Fruit fly (Drosophila melanogaster) whole organism, embryonic: ENCODE data around the gene Herc4.

Source experiments
- CG1024 ChIP-seq: fragments of 200-800 bp; sonication (Bioruptor generic); IDR thresholded peaks from 2 replicates; pipeline ENCODE4 v1.3.6; 2022; ENCODE audit warnings: missing biosample characterization, missing genetic modification characterization
- CG10654 ChIP-seq: fragments of 200-800 bp; sonication (Bioruptor generic); optimal IDR thresholded peaks from 2 replicates; lab custom pipeline; 2016; ENCODE audit warnings: missing biosample characterization, missing genetic modification characterization
- CG10959 ChIP-seq: fragments of 200-800 bp; sonication (Bioruptor generic); IDR thresholded peaks from 2 replicates; pipeline ENCODE4 v1.3.6; 2022; ENCODE audit warnings: missing biosample characterization, missing genetic modification characterization
- CG11723 ChIP-seq: fragments of 200-800 bp; sonication (Bioruptor generic); optimal IDR thresholded peaks from 2 replicates; lab custom pipeline; 2017; ENCODE audit warnings: missing biosample characterization, mild to moderate bottlenecking, missing genetic modification characterization
- CG15601 ChIP-seq: fragments of 200-800 bp; sonication (Bioruptor generic); optimal IDR thresholded peaks from 3 replicates; lab custom pipeline; 2019; ENCODE audit warnings: missing biosample characterization, mild to moderate bottlenecking, missing genetic modification characterization, moderate library complexity
- CG17328 ChIP-seq: fragments of 200-800 bp; sonication (Bioruptor generic); IDR thresholded peaks from 2 replicates; pipeline ENCODE4 v1.3.6; 2022; ENCODE audit warnings: missing biosample characterization, missing genetic modification characterization
- CG17359 ChIP-seq: fragments of 200-800 bp; sonication (Bioruptor generic); optimal IDR thresholded peaks from 3 replicates; lab custom pipeline; 2018; ENCODE audit warnings: missing biosample characterization, mild to moderate bottlenecking, missing genetic modification characterization, moderate library complexity
- CG17385 ChIP-seq: fragments of 200-800 bp; sonication (Bioruptor generic); optimal IDR thresholded peaks from 3 replicates; lab custom pipeline; 2018; ENCODE audit warnings: missing biosample characterization, mild to moderate bottlenecking, missing genetic modification characterization
- CG17802 ChIP-seq: fragments of 200-800 bp; sonication (Bioruptor generic); optimal IDR thresholded peaks from 2 replicates; lab custom pipeline; 2018; ENCODE audit warnings: missing biosample characterization, mild to moderate bottlenecking, missing genetic modification characterization, moderate library complexity
- CG18262 ChIP-seq: fragments of 200-800 bp; optimal IDR thresholded peaks from 3 replicates; lab custom pipeline; 2019; ENCODE audit warnings: missing biosample characterization, mild to moderate bottlenecking, missing genetic modification characterization, moderate library complexity
- CG18764 ChIP-seq: fragments of 200-800 bp; sonication (Bioruptor generic); optimal IDR thresholded peaks from 3 replicates; lab custom pipeline; 2016; ENCODE audit warnings: missing biosample characterization, missing genetic modification characterization
- CG2712 ChIP-seq: fragments of 200-800 bp; optimal IDR thresholded peaks from 3 replicates; lab custom pipeline; 2019; ENCODE audit warnings: missing biosample characterization, mild to moderate bottlenecking, missing genetic modification characterization, moderate library complexity
- CG31441 ChIP-seq: fragments of 200-800 bp; sonication (Bioruptor generic); IDR thresholded peaks from 2 replicates; pipeline ENCODE4 v1.3.6; 2022; ENCODE audit warnings: missing biosample characterization, missing genetic modification characterization
- CG3726 ChIP-seq: fragments of 200-800 bp; sonication (Bioruptor generic); IDR thresholded peaks from 3 replicates; pipeline ENCODE4, ENCODE4 v1.3.6; 2022; ENCODE audit warnings: missing biosample characterization, missing genetic modification characterization
- CG4424 ChIP-seq: fragments of 200-800 bp; sonication (Bioruptor generic); optimal IDR thresholded peaks from 3 replicates; lab custom pipeline; 2016; ENCODE audit warnings: missing biosample characterization, missing genetic modification characterization
- CG6791 ChIP-seq: fragments of 200-800 bp; sonication (Bioruptor generic); IDR thresholded peaks from 3 replicates; pipeline ENCODE4 v1.3.6; 2022; ENCODE audit warnings: missing biosample characterization, missing genetic modification characterization; ENCODE audit not compliant: partially characterized antibody
- CG6813 ChIP-seq: fragments of 200-800 bp; sonication (Bioruptor generic); optimal IDR thresholded peaks from 2 replicates; lab custom pipeline; 2017; ENCODE audit warnings: missing biosample characterization, missing genetic modification characterization, mild to moderate bottlenecking, moderate library complexity, missing genetic modification reagents
- CG7372 ChIP-seq: fragments of 200-800 bp; sonication (Bioruptor generic); IDR thresholded peaks from 2 replicates; pipeline ENCODE4 v1.3.6; 2022; ENCODE audit warnings: missing biosample characterization, missing genetic modification characterization
- CG7786 ChIP-seq: fragments of 200-800 bp; sonication (Bioruptor generic); optimal IDR thresholded peaks from 2 replicates; lab custom pipeline; 2016; ENCODE audit warnings: missing biosample characterization, missing genetic modification characterization
- CG7839 ChIP-seq: fragments of 200-800 bp; sonication (Bioruptor generic); optimal IDR thresholded peaks from 3 replicates; lab custom pipeline; 2018; ENCODE audit warnings: missing biosample characterization, mild to moderate bottlenecking, missing genetic modification characterization, moderate library complexity
- CG7928 ChIP-seq: fragments of 200-800 bp; sonication (Bioruptor generic); optimal IDR thresholded peaks from 2 replicates; lab custom pipeline; 2017; ENCODE audit warnings: missing biosample characterization, mild to moderate bottlenecking, missing genetic modification characterization
- CG9215 ChIP-seq: fragments of 200-800 bp; sonication (Bioruptor generic); IDR thresholded peaks from 2 replicates; pipeline ENCODE4 v1.3.6; 2022; ENCODE audit warnings: missing biosample characterization, missing genetic modification characterization
- Doc3 ChIP-seq: fragments of 200-800 bp; sonication (Bioruptor generic); IDR thresholded peaks from 3 replicates; pipeline ENCODE4 v1.3.6; 2022; ENCODE audit warnings: missing biosample characterization, missing genetic modification characterization; ENCODE audit not compliant: partially characterized antibody
- Hsf ChIP-seq: fragments of 200-800 bp; sonication (Bioruptor generic); optimal IDR thresholded peaks from 3 replicates; lab custom pipeline; 2016; ENCODE audit warnings: missing biosample characterization, missing genetic modification characterization
- NFAT ChIP-seq: fragments of 200-800 bp; sonication (Bioruptor generic); IDR thresholded peaks from 2 replicates; pipeline ENCODE4 v1.3.6; 2022; ENCODE audit warnings: missing biosample characterization, missing genetic modification characterization
- Six4 ChIP-seq: fragments of 200-800 bp; sonication (Bioruptor generic); optimal IDR thresholded peaks from 2 replicates; lab custom pipeline; 2016; ENCODE audit warnings: missing biosample characterization, missing genetic modification characterization
- Ssrp ChIP-seq: fragments of 200-800 bp; sonication (Bioruptor generic); optimal IDR thresholded peaks from 2 replicates; lab custom pipeline; 2018; ENCODE audit warnings: missing biosample characterization, mild to moderate bottlenecking, missing genetic modification characterization, moderate library complexity
- ap ChIP-seq: fragments of 200-800 bp; sonication (Bioruptor generic); IDR thresholded peaks from 2 replicates; pipeline ENCODE4 v1.3.6; 2022; ENCODE audit warnings: missing biosample characterization, missing genetic modification characterization
- br ChIP-seq: fragments of >200 bp; optimal IDR thresholded peaks from 2 replicates; lab custom pipeline; 2017
- cad ChIP-seq: fragments of >200 bp; optimal IDR thresholded peaks from 2 replicates; lab custom pipeline; 2017; ENCODE audit warnings: missing biosample characterization, missing genetic modification characterization
- cato ChIP-seq: fragments of 200-800 bp; sonication (Bioruptor generic); optimal IDR thresholded peaks from 2 replicates; lab custom pipeline; 2016; ENCODE audit warnings: missing biosample characterization, missing genetic modification characterization, borderline replicate concordance
- cg ChIP-seq: fragments of 200-800 bp; sonication (Bioruptor generic); optimal IDR thresholded peaks from 3 replicates; lab custom pipeline; 2019; ENCODE audit warnings: missing biosample characterization, mild to moderate bottlenecking, missing genetic modification characterization, moderate library complexity
- dmrt99B ChIP-seq: fragments of 200-800 bp; sonication (Bioruptor generic); optimal IDR thresholded peaks from 2 replicates; lab custom pipeline; 2018; ENCODE audit warnings: missing biosample characterization, mild to moderate bottlenecking, missing genetic modification characterization, moderate library complexity
- dpn ChIP-seq, 2 experiments: fragments of 200-800 bp; sonication (Bioruptor generic); optimal IDR thresholded peaks; 3 replicates each; lab custom pipeline; 2016; ENCODE audit warnings: missing biosample characterization in 2 of 2, missing genetic modification characterization in 2 of 2
- ewg ChIP-seq: fragments of 200-800 bp; sonication (Bioruptor generic); optimal IDR thresholded peaks from 3 replicates; lab custom pipeline; 2017; ENCODE audit warnings: mild to moderate bottlenecking, missing biosample characterization, missing genetic modification reagents, missing genetic modification characterization
- fd64A ChIP-seq: fragments of 200-800 bp; sonication (Bioruptor generic); optimal IDR thresholded peaks from 3 replicates; lab custom pipeline; 2018; ENCODE audit warnings: missing biosample characterization, mild to moderate bottlenecking, missing genetic modification characterization
- gfzf ChIP-seq: fragments of 200-800 bp; sonication (Bioruptor generic); optimal IDR thresholded peaks from 2 replicates; lab custom pipeline; 2016; ENCODE audit warnings: missing biosample characterization, mild to moderate bottlenecking, missing genetic modification characterization, moderate library complexity
- ind ChIP-seq: fragments of 200-800 bp; sonication (Bioruptor generic); optimal IDR thresholded peaks from 3 replicates; lab custom pipeline; 2016; ENCODE audit warnings: missing biosample characterization, missing genetic modification characterization
- org-1 ChIP-seq: fragments of 200-800 bp; sonication (Bioruptor generic); optimal IDR thresholded peaks from 2 replicates; lab custom pipeline; 2017; ENCODE audit warnings: missing biosample characterization, missing genetic modification characterization
- otp ChIP-seq: fragments of 200-800 bp; sonication (Bioruptor generic); IDR thresholded peaks from 3 replicates; pipeline ENCODE4, ENCODE4 v1.3.6; 2022; ENCODE audit warnings: missing biosample characterization, missing genetic modification characterization
- peb ChIP-seq: fragments of 200-800 bp; sonication (Bioruptor generic); IDR thresholded peaks from 2 replicates; pipeline ENCODE4 v1.3.6; 2022; ENCODE audit warnings: missing biosample characterization, missing genetic modification characterization
- pho ChIP-seq: fragments of 200-800 bp; sonication (Bioruptor generic); optimal IDR thresholded peaks from 2 replicates; lab custom pipeline; 2016; ENCODE audit warnings: missing biosample characterization, missing genetic modification characterization
- pzg ChIP-seq: fragments of 200-800 bp; sonication (Bioruptor generic); optimal IDR thresholded peaks from 3 replicates; lab custom pipeline; 2018; ENCODE audit warnings: missing biosample characterization, mild to moderate bottlenecking, missing genetic modification characterization, moderate library complexity
- slbo ChIP-seq: fragments of 200-800 bp; sonication (Bioruptor generic); IDR thresholded peaks from 2 replicates; pipeline ENCODE4 v1.3.6; 2022; ENCODE audit warnings: missing biosample characterization, missing genetic modification characterization
- slp2 ChIP-seq: fragments of 200-800 bp; sonication (Bioruptor generic); optimal IDR thresholded peaks from 2 replicates; lab custom pipeline; 2016; ENCODE audit warnings: missing biosample characterization, missing genetic modification characterization
- stc ChIP-seq: fragments of 200-800 bp; sonication (Bioruptor generic); IDR thresholded peaks from 2 replicates; pipeline ENCODE4 v1.3.6; 2022; ENCODE audit warnings: missing biosample characterization, missing genetic modification characterization
- tio ChIP-seq: fragments of 200-800 bp; sonication (Bioruptor generic); optimal IDR thresholded peaks from 2 replicates; lab custom pipeline; 2017; ENCODE audit warnings: missing biosample characterization, missing genetic modification characterization, inconsistent platforms
- tll ChIP-seq, 2 experiments: fragments of 200-800 bp in 1 of 2; fragments of >200 bp in 1 of 2; sonication (Bioruptor generic) in 1 of 2; optimal IDR thresholded peaks; 2 replicates each; lab custom pipeline; 2017 to 2019; ENCODE audit warnings: missing biosample characterization in 2 of 2, missing genetic modification characterization in 2 of 2, mild to moderate bottlenecking in 1 of 2, moderate library complexity in 1 of 2
- trh ChIP-seq: fragments of 200-800 bp; sonication (Bioruptor generic); optimal IDR thresholded peaks from 2 replicates; lab custom pipeline; 2016; ENCODE audit warnings: missing biosample characterization, missing genetic modification characterization
- wek ChIP-seq: fragments of 200-800 bp; sonication (Bioruptor generic); optimal IDR thresholded peaks from 3 replicates; lab custom pipeline; 2018; ENCODE audit warnings: missing biosample characterization, mild to moderate bottlenecking, missing genetic modification characterization, moderate library complexity

Herc4 gene

DNA sequence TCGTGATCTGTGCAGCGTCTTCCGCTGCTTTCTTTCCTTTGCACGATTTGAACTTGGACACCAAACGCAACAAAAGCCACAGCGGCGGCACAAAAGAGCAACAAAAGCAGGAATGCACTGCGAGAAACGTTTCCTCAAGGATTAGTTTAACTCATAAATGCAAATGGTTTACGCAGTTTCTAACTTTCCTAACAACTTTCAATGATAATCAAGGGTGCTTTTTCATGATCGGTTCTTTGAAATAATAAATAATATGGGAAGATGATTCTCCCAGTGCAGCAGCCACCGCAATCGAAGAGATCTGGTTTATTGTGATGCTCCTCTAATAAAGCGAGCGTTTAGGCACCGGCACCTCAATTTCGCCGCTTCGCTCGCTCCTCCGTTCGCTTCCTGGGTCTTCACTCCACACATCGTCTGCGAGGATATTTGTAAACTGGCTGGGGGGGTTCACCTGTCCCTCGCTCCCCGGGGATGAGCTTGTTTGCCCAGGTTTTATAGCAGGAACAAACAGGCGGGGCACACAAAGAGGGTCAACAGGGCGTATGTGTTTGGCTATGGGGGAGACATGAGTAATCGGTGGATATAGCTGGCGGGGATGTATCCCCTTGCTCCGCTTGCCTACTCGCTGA is 5.7 kb downstream of the Herc4 start (continued):
- peak; percentile 67 for TF ChIP-seq slp2 (GFP tag; lab: Kevin White, UChicago)
- TF ChIP-seq CG2712 (tag; lab: Kevin White, UChicago) = peak; percentile 89
- peak; percentile 84 for TF ChIP-seq Hsf (GFP tag; lab: Kevin White, UChicago)
- peak; percentile 77 for TF ChIP-seq CG10654
- TF ChIP-seq tio (GFP tag; lab: Kevin White, UChicago) = peak; percentile 40
- TF ChIP-seq CG15601 (tag; lab: Kevin White, UChicago) = peak; percentile 80
- peak; percentile 78 for TF ChIP-seq CG1024
- 0 out of 3 replicates have a peak, but pooled peaks have one; percentile 37 for TF ChIP-seq CG6791 (GFP tag; lab: Robert Waterston, UW)
- TF ChIP-seq dpn (GFP tag; optimal IDR thresholded peaks at IDR 0.05; lab: Kevin White, UChicago) = peak; percentile 74 to 79
- TF ChIP-seq CG17328 = peak; percentile 86
- peak; percentile 92 for TF ChIP-seq dmrt99B (tag; lab: Kevin White, UChicago)
- 0 out of 2 replicates have a peak, but pooled peaks have one; percentile 15 for TF ChIP-seq CG9215 (GFP tag; lab: Robert Waterston, UW)
- TF ChIP-seq trh (GFP tag; lab: Kevin White, UChicago) = peak; percentile 63
- peak; percentile 46 for TF ChIP-seq wek
- peak; percentile 48; the same call in 1 of the 2 replicates for TF ChIP-seq slbo (GFP tag; lab: Robert Waterston, UW)
- TF ChIP-seq pzg (GFP tag; lab: Kevin White, UChicago) = no peak
- no peak for TF ChIP-seq cg (GFP tag; lab: Kevin White, UChicago)
- TF ChIP-seq tll (GFP tag; optimal IDR thresholded peaks at IDR 0.05; lab: Kevin White, UChicago) = no peak
- peak; percentile 56 for TF ChIP-seq ap (GFP tag; lab: Robert Waterston, UW)
- TF ChIP-seq ind (GFP tag; lab: Kevin White, UChicago) = peak; percentile 82
- peak; percentile 82 for TF ChIP-seq Six4 (GFP tag; lab: Kevin White, UChicago)
- TF ChIP-seq CG10959 (GFP tag; lab: Robert Waterston, UW) = peak; percentile 75
- TF ChIP-seq CG7928 (GFP tag; lab: Kevin White, UChicago) = no peak
- peak; percentile 79 for TF ChIP-seq CG7839 (tag; lab: Kevin White, UChicago)
- peak; percentile 64 for TF ChIP-seq CG18764
- peak; percentile 77 for TF ChIP-seq ewg (GFP tag; lab: Kevin White, UChicago)
- TF ChIP-seq CG4424 (GFP tag; lab: Kevin White, UChicago) = peak; percentile 84
- no peak for TF ChIP-seq NFAT (GFP tag; lab: Robert Waterston, UW)
- TF ChIP-seq gfzf = peak; percentile 2
- peak; percentile 75 for TF ChIP-seq CG17385 (GFP tag; lab: Kevin White, UChicago)
- peak; percentile 88 for TF ChIP-seq stc (GFP tag; lab: Robert Waterston, UW)
- peak; percentile 82 for TF ChIP-seq CG18262 (tag; lab: Kevin White, UChicago)
- TF ChIP-seq CG17359 = peak; percentile 92
- peak; percentile 51 for TF ChIP-seq pho
- TF ChIP-seq Doc3 (GFP tag; lab: Robert Waterston, UW) = no peak
- peak; percentile 30; the same call in 2 of the 3 replicates for TF ChIP-seq CG3726
- no peak for TF ChIP-seq cad (GFP tag; lab: Kevin White, UChicago)
- peak; percentile 84 for TF ChIP-seq otp (GFP tag; lab: Robert Waterston, UW)
- peak; percentile 65 for TF ChIP-seq CG6813
- TF ChIP-seq org-1 (GFP tag; lab: Kevin White, UChicago) = peak; percentile 56
- no peak for TF ChIP-seq br (lab: Kevin White, UChicago)
- peak; percentile 90 for TF ChIP-seq CG31441 (GFP tag; lab: Robert Waterston, UW)
- peak; percentile 78 for TF ChIP-seq fd64A (GFP tag; lab: Kevin White, UChicago)
- TF ChIP-seq peb (GFP tag; lab: Robert Waterston, UW) = peak; percentile 60
- TF ChIP-seq Ssrp (tag; lab: Kevin White, UChicago) = peak; percentile 83
- TF ChIP-seq cato (GFP tag; lab: Kevin White, UChicago) = peak; percentile 58
- TF ChIP-seq CG11723 = peak; percentile 70
- peak; percentile 71 for TF ChIP-seq CG17802 (tag; lab: Kevin White, UChicago)
- 0 out of 2 replicates have a peak, but pooled peaks have one; percentile 39 for TF ChIP-seq CG7372
- peak; percentile 52 for TF ChIP-seq CG7786 (GFP tag; lab: Kevin White, UChicago)
